Fruit fly (Drosophila melanogaster) whole organism, embryonic: ENCODE measurements around the gene swa.

Source experiments
- Antp ChIP-seq: fragments of 200-800 bp; sonication (Bioruptor generic); optimal IDR thresholded peaks from 3 replicates; lab custom pipeline; 2016; ENCODE audit warnings: missing biosample characterization, missing genetic modification characterization
- BtbVII ChIP-seq: fragments of 200-800 bp; sonication (Bioruptor generic); optimal IDR thresholded peaks from 3 replicates; lab custom pipeline; 2017; ENCODE audit warnings: missing biosample characterization, mild to moderate bottlenecking, missing genetic modification characterization
- CG10431 ChIP-seq: fragments of 200-800 bp; sonication (Bioruptor generic); optimal IDR thresholded peaks from 3 replicates; lab custom pipeline; 2018; ENCODE audit warnings: missing biosample characterization, mild to moderate bottlenecking, missing genetic modification characterization
- CG11093 ChIP-seq: fragments of 200-800 bp; sonication (Bioruptor generic); IDR thresholded peaks from 3 replicates; pipeline ENCODE4 v1.3.6; 2022; ENCODE audit warnings: missing biosample characterization, missing genetic modification characterization
- CG12219 ChIP-seq: fragments of 200-800 bp; sonication (Bioruptor generic); optimal IDR thresholded peaks from 3 replicates; lab custom pipeline; 2018; ENCODE audit warnings: missing biosample characterization, mild to moderate bottlenecking, missing genetic modification characterization
- CG1233 ChIP-seq: fragments of 200-800 bp; sonication (Bioruptor generic); optimal IDR thresholded peaks from 4 replicates; lab custom pipeline; 2018; ENCODE audit warnings: missing biosample characterization, mild to moderate bottlenecking, missing genetic modification characterization
- CG14014 ChIP-seq: fragments of 200-800 bp; sonication (Bioruptor generic); IDR thresholded peaks from 2 replicates; pipeline ENCODE4 v1.3.6; 2022; ENCODE audit warnings: missing biosample characterization, missing genetic modification characterization
- CG14667 ChIP-seq: fragments of 200-800 bp; sonication (Bioruptor generic); IDR thresholded peaks from 2 replicates; pipeline ENCODE4 v1.3.6; 2022; ENCODE audit warnings: missing biosample characterization, missing genetic modification characterization
- CG1602 ChIP-seq: fragments of 200-800 bp; sonication (Bioruptor generic); optimal IDR thresholded peaks from 3 replicates; lab custom pipeline; 2016; ENCODE audit warnings: missing biosample characterization, missing genetic modification characterization
- CG1792 ChIP-seq: fragments of 200-800 bp; sonication (Bioruptor generic); optimal IDR thresholded peaks from 2 replicates; lab custom pipeline; 2016; ENCODE audit warnings: missing biosample characterization, missing genetic modification characterization
- CG18011 ChIP-seq: fragments of 200-800 bp; sonication (Bioruptor generic); optimal IDR thresholded peaks from 2 replicates; lab custom pipeline; 2017; ENCODE audit warnings: missing biosample characterization, missing genetic modification characterization, mild to moderate bottlenecking, moderate library complexity, missing genotype
- CG2116 ChIP-seq: fragments of 200-800 bp; sonication (Bioruptor generic); optimal IDR thresholded peaks from 3 replicates; lab custom pipeline; 2018; ENCODE audit warnings: missing biosample characterization, mild to moderate bottlenecking, missing genetic modification characterization
- CG2678 ChIP-seq: fragments of 200-800 bp; sonication (Bioruptor generic); optimal IDR thresholded peaks from 3 replicates; lab custom pipeline; 2019; ENCODE audit warnings: missing biosample characterization, mild to moderate bottlenecking, missing genetic modification characterization, moderate library complexity
- CG2889 ChIP-seq: fragments of 200-800 bp; sonication (Bioruptor generic); IDR thresholded peaks from 3 replicates; pipeline ENCODE4 v1.3.6; 2022; ENCODE audit warnings: missing biosample characterization, missing genetic modification characterization
- CG3995 ChIP-seq: fragments of 200-800 bp; sonication (Bioruptor generic); optimal IDR thresholded peaks from 3 replicates; lab custom pipeline; 2016; ENCODE audit warnings: missing biosample characterization, missing genetic modification characterization
- CG4282 ChIP-seq: fragments of 200-800 bp; sonication (Bioruptor generic); optimal IDR thresholded peaks from 2 replicates; lab custom pipeline; 2016; ENCODE audit warnings: missing biosample characterization, missing genetic modification characterization
- CG4820 ChIP-seq: fragments of 200-800 bp; sonication (Bioruptor generic); optimal IDR thresholded peaks from 3 replicates; lab custom pipeline; 2016; ENCODE audit warnings: missing biosample characterization, missing genetic modification characterization
- CG6683 ChIP-seq: fragments of 200-800 bp; sonication (Bioruptor generic); optimal IDR thresholded peaks from 2 replicates; lab custom pipeline; 2017; ENCODE audit warnings: missing biosample characterization, mild to moderate bottlenecking, missing genetic modification characterization, missing genetic modification reagents
- CoRest ChIP-seq: fragments of 200-800 bp; sonication (Bioruptor generic); optimal IDR thresholded peaks from 3 replicates; lab custom pipeline; 2018; ENCODE audit warnings: missing biosample characterization, mild to moderate bottlenecking, missing genetic modification characterization, moderate library complexity
- Deaf1 ChIP-seq: fragments of 200-800 bp; optimal IDR thresholded peaks from 3 replicates; lab custom pipeline; 2019; ENCODE audit warnings: missing biosample characterization, mild to moderate bottlenecking, missing genetic modification characterization, moderate library complexity
- Ets97D ChIP-seq: fragments of 200-800 bp; sonication (Bioruptor generic); optimal IDR thresholded peaks from 3 replicates; lab custom pipeline; 2016; ENCODE audit warnings: missing biosample characterization, missing genetic modification characterization
- Fer1 ChIP-seq: fragments of 200-800 bp; sonication (Bioruptor generic); optimal IDR thresholded peaks from 2 replicates; lab custom pipeline; 2017; ENCODE audit warnings: missing biosample characterization, mild to moderate bottlenecking, missing genetic modification characterization
- GATAe ChIP-seq: fragments of 200-800 bp; sonication (Bioruptor generic); conservative IDR thresholded peaks from 2 replicates; pipeline ENCODE4 v1.3.6; 2022; ENCODE audit warnings: missing biosample characterization, missing genetic modification characterization
- MBD-R2 ChIP-seq: fragments of 200-800 bp; sonication (Bioruptor generic); IDR thresholded peaks from 2 replicates; pipeline ENCODE4 v1.3.6; 2022; ENCODE audit warnings: missing biosample characterization, missing genetic modification characterization
- NfI ChIP-seq: fragments of 200-800 bp; sonication (Bioruptor generic); optimal IDR thresholded peaks from 3 replicates; lab custom pipeline; 2018; ENCODE audit warnings: missing biosample characterization, mild to moderate bottlenecking, missing genetic modification characterization, moderate library complexity
- Oli ChIP-seq: fragments of 200-800 bp; sonication (Bioruptor generic); optimal IDR thresholded peaks from 2 replicates; lab custom pipeline; 2018; ENCODE audit warnings: missing biosample characterization, mild to moderate bottlenecking, missing genetic modification characterization, moderate library complexity
- Vsx1 ChIP-seq: fragments of 200-800 bp; sonication (Bioruptor generic); optimal IDR thresholded peaks from 2 replicates; lab custom pipeline; 2017; ENCODE audit warnings: missing biosample characterization, mild to moderate bottlenecking, missing genetic modification characterization, missing genetic modification reagents
- ash1 ChIP-seq: fragments of 200-800 bp; sonication (Bioruptor generic); optimal IDR thresholded peaks from 2 replicates; lab custom pipeline; 2018; ENCODE audit warnings: missing biosample characterization, mild to moderate bottlenecking, missing genetic modification characterization
- crc ChIP-seq: fragments of 200-800 bp; sonication (Bioruptor generic); optimal IDR thresholded peaks from 2 replicates; lab custom pipeline; 2016; ENCODE audit warnings: missing biosample characterization, missing genetic modification characterization
- crol ChIP-seq: fragments of 200-800 bp; sonication (Bioruptor generic); IDR thresholded peaks from 2 replicates; pipeline ENCODE4 v1.3.6; 2022; ENCODE audit warnings: missing biosample characterization, missing genetic modification characterization
- dmrt99B ChIP-seq: fragments of 200-800 bp; sonication (Bioruptor generic); optimal IDR thresholded peaks from 2 replicates; lab custom pipeline; 2018; ENCODE audit warnings: missing biosample characterization, mild to moderate bottlenecking, missing genetic modification characterization, moderate library complexity
- esg ChIP-seq: fragments of 200-800 bp; sonication (Bioruptor generic); conservative IDR thresholded peaks from 2 replicates; pipeline ENCODE4 v1.3.6; 2022; ENCODE audit warnings: missing biosample characterization, missing genetic modification characterization
- exex ChIP-seq: fragments of 200-800 bp; sonication (Bioruptor generic); optimal IDR thresholded peaks from 4 replicates; lab custom pipeline; 2018; ENCODE audit warnings: missing biosample characterization, mild to moderate bottlenecking, missing genetic modification characterization, moderate library complexity
- gem ChIP-seq: fragments of 200-800 bp; sonication (Bioruptor generic); optimal IDR thresholded peaks from 2 replicates; lab custom pipeline; 2019; ENCODE audit warnings: missing biosample characterization, mild to moderate bottlenecking, missing genetic modification characterization, moderate library complexity
- grau ChIP-seq: fragments of 200-800 bp; optimal IDR thresholded peaks from 3 replicates; lab custom pipeline; 2019; ENCODE audit warnings: missing biosample characterization, mild to moderate bottlenecking, missing genetic modification characterization, moderate library complexity
- hkb ChIP-seq, 2 experiments: fragments of 200-800 bp in 1 of 2; fragments of >200 bp in 1 of 2; sonication (Bioruptor generic) in 1 of 2; IDR thresholded peaks in 1 of 2; optimal IDR thresholded peaks in 1 of 2; 2 replicates each; pipeline versions ENCODE4 v1.3.6 to Lab custom; 2017 to 2022; ENCODE audit warnings: missing biosample characterization in 1 of 2, missing genetic modification characterization in 1 of 2
- jigr1 ChIP-seq: fragments of 200-800 bp; sonication (Bioruptor generic); IDR thresholded peaks from 3 replicates; pipeline ENCODE4 v1.3.6; 2022; ENCODE audit warnings: missing biosample characterization, missing genetic modification characterization
- lab ChIP-seq: fragments of 200-800 bp; sonication (Bioruptor generic); optimal IDR thresholded peaks from 3 replicates; lab custom pipeline; 2017; ENCODE audit warnings: missing biosample characterization, missing genetic modification characterization, mild to moderate bottlenecking, moderate library complexity, missing genetic modification reagents
- lmd ChIP-seq: fragments of 200-800 bp; sonication (Bioruptor generic); IDR thresholded peaks from 2 replicates; pipeline ENCODE4 v1.3.6; 2022; ENCODE audit warnings: missing biosample characterization, missing genetic modification characterization
- mld ChIP-seq: fragments of 200-800 bp; sonication (Bioruptor generic); IDR thresholded peaks from 3 replicates; pipeline ENCODE4 v1.3.6; 2022; ENCODE audit warnings: missing biosample characterization, missing genetic modification characterization; ENCODE audit not compliant: partially characterized antibody
- nerfin-1 ChIP-seq: fragments of 200-800 bp; sonication (Bioruptor generic); optimal IDR thresholded peaks from 3 replicates; lab custom pipeline; 2019; ENCODE audit warnings: missing biosample characterization, mild to moderate bottlenecking, missing genetic modification characterization, moderate library complexity
- nom ChIP-seq: fragments of 200-800 bp; sonication (Bioruptor generic); optimal IDR thresholded peaks from 2 replicates; lab custom pipeline; 2017; ENCODE audit warnings: missing biosample characterization, missing genetic modification characterization, mild to moderate bottlenecking, moderate library complexity, missing genetic modification reagents
- org-1 ChIP-seq: fragments of 200-800 bp; sonication (Bioruptor generic); optimal IDR thresholded peaks from 2 replicates; lab custom pipeline; 2017; ENCODE audit warnings: missing biosample characterization, missing genetic modification characterization
- pnt ChIP-seq: fragments of 200-800 bp; sonication (Bioruptor generic); optimal IDR thresholded peaks from 3 replicates; lab custom pipeline; 2016; ENCODE audit warnings: missing biosample characterization, missing genetic modification characterization
- schlank ChIP-seq: fragments of 200-800 bp; sonication (Bioruptor generic); optimal IDR thresholded peaks from 2 replicates; lab custom pipeline; 2018; ENCODE audit warnings: missing biosample characterization, mild to moderate bottlenecking, missing genetic modification characterization
- shn ChIP-seq: fragments of 200-800 bp; sonication (Bioruptor generic); optimal IDR thresholded peaks from 3 replicates; lab custom pipeline; 2016; ENCODE audit warnings: missing biosample characterization, missing genetic modification characterization
- slbo ChIP-seq: fragments of 200-800 bp; sonication (Bioruptor generic); IDR thresholded peaks from 2 replicates; pipeline ENCODE4 v1.3.6; 2022; ENCODE audit warnings: missing biosample characterization, missing genetic modification characterization
- ssp ChIP-seq: fragments of 200-800 bp; sonication (Bioruptor generic); IDR thresholded peaks from 2 replicates; pipeline ENCODE4 v1.3.6; 2022; ENCODE audit warnings: missing biosample characterization, missing genetic modification characterization
- stwl ChIP-seq: fragments of 200-800 bp; sonication (Bioruptor generic); optimal IDR thresholded peaks from 3 replicates; lab custom pipeline; 2018; ENCODE audit warnings: missing biosample characterization, mild to moderate bottlenecking, missing genetic modification characterization, moderate library complexity

The swa gene

dm6 chrX:6330369-6330949, 35.0 kb downstream of the swa start, which contains the start of gene CG42240 (continued):
- TF ChIP-seq jigr1 (peak; percentile 67; the same call in 2 of the 3 replicates), CoRest (tag; lab: Kevin White, UChicago) (peak; percentile 95), exex (tag; lab: Kevin White, UChicago) (peak; percentile 55), slbo (GFP tag; lab: Robert Waterston, UW) (peak; percentile 74), grau (tag; lab: Kevin White, UChicago) (peak; percentile 92), CG2889 (GFP tag; lab: Robert Waterston, UW) (peak; percentile 60; the same call in 1 of the 3 replicates), crol (GFP tag; lab: Robert Waterston, UW) (no peak), CG2116 (GFP tag; lab: Kevin White, UChicago) (peak; percentile 73), esg (GFP tag; lab: Robert Waterston, UW) (peak; percentile 86), nerfin-1 (tag; lab: Kevin White, UChicago) (peak; percentile 89), CG1792 (peak; percentile 61), CG11093 (GFP tag; lab: Robert Waterston, UW) (peak; percentile 74), CG12219 (GFP tag; lab: Kevin White, UChicago) (peak; percentile 90), NfI (GFP tag; lab: Kevin White, UChicago) (peak; percentile 88), Oli (tag; lab: Kevin White, UChicago) (peak; percentile 95), CG4820 (GFP tag; lab: Kevin White, UChicago) (peak; percentile 83), nom (GFP tag; lab: Kevin White, UChicago) (peak; percentile 83), schlank (peak; percentile 14), Deaf1 (tag; lab: Kevin White, UChicago) (peak; percentile 75), CG10431 (peak; percentile 66), CG1602 (GFP tag; lab: Kevin White, UChicago) (peak; percentile 89), lab (peak; percentile 89), CG14014 (GFP tag; lab: Robert Waterston, UW) (peak; percentile 72), mld (GFP tag; lab: Robert Waterston, UW) (no peak), BtbVII (GFP tag; lab: Kevin White, UChicago) (peak; percentile 91), shn (GFP tag; lab: Kevin White, UChicago) (peak; percentile 48), CG2678 (tag; lab: Kevin White, UChicago) (peak; percentile 96), ash1 (GFP tag; lab: Kevin White, UChicago) (no peak), gem (peak; percentile 95), CG4282 (GFP tag; lab: Kevin White, UChicago) (no peak), stwl (no peak), ssp (GFP tag; lab: Robert Waterston, UW) (peak; percentile 63), org-1 (GFP tag; lab: Kevin White, UChicago) (peak; percentile 92), GATAe (GFP tag; lab: Robert Waterston, UW) (peak; percentile 40; the same call in 1 of the 2 replicates), hkb (optimal IDR thresholded peaks at IDR 0.05; lab: Kevin White, UChicago) (no peak), hkb (GFP tag; IDR thresholded peaks at IDR 0.05; lab: Robert Waterston, UW) (peak; percentile 91), Ets97D (GFP tag; lab: Kevin White, UChicago) (peak; percentile 51), dmrt99B (tag; lab: Kevin White, UChicago) (peak; percentile 96), CG14667 (GFP tag; lab: Robert Waterston, UW) (peak; percentile 67; the same call in 1 of the 2 replicates), CG1233 (GFP tag; lab: Kevin White, UChicago) (peak; percentile 88), Fer1 (GFP tag; lab: Kevin White, UChicago) (peak; percentile 93), CG3995 (peak; percentile 28), Antp (GFP tag; lab: Kevin White, UChicago) (peak; percentile 54), Vsx1 (peak; percentile 78), CG18011 (GFP tag; lab: Kevin White, UChicago) (peak; percentile 74), MBD-R2 (peak; percentile 23; the same call in 1 of the 2 replicates), crc (GFP tag; lab: Kevin White, UChicago) (peak; percentile 41), pnt (GFP tag; lab: Kevin White, UChicago) (peak; percentile 67), lmd (peak; percentile 84), CG6683 (GFP tag; lab: Kevin White, UChicago) (peak; percentile 81)
